Worm (Caenorhabditis elegans) whole organism, mixed stage, embryonic: ENCODE data around the gene npp-26.
A peak's percentile ranks its signal among the peaks of the same experiment; 100 is the strongest.
"Not testable (repeated sequence)": the region's sequence is repeated elsewhere in the genome, so short reads cannot be mapped to it uniquely, and the experiment has no call there.

Experiments used
- bed-3 ChIP-seq: fragments of 200-800 bp; sonication (Bioruptor generic); optimal IDR thresholded peaks from 3 replicates; lab custom pipeline; 2018; ENCODE audit warnings: mild to moderate bottlenecking, missing genetic modification characterization, moderate library complexity, missing compliant biosample characterization
- blmp-1 ChIP-seq: fragments of 150-350 bp; optimal IDR thresholded peaks from 2 replicates; lab custom pipeline; 2014; ENCODE audit warnings: missing biosample characterization, missing genetic modification characterization
- ceh-39 ChIP-seq: fragments of 150-350 bp; optimal IDR thresholded peaks from 2 replicates; lab custom pipeline; 2014; ENCODE audit warnings: missing biosample characterization, missing genetic modification characterization
- ceh-43 ChIP-seq: fragments of 200-800 bp; sonication (Bioruptor generic); optimal IDR thresholded peaks from 2 replicates; lab custom pipeline; 2018; ENCODE audit warnings: mild to moderate bottlenecking, missing genetic modification characterization, moderate library complexity, missing compliant biosample characterization
- ceh-83 ChIP-seq: fragments of 200-800 bp; sonication (Bioruptor generic); optimal IDR thresholded peaks from 2 replicates; lab custom pipeline; 2018; ENCODE audit warnings: mild to moderate bottlenecking, missing genetic modification characterization, missing compliant biosample characterization
- ces-1 ChIP-seq: fragments of 150-350 bp; optimal IDR thresholded peaks from 2 replicates; lab custom pipeline; 2014; ENCODE audit warnings: missing biosample characterization, missing genetic modification reagents, missing genetic modification characterization
- cnd-1 ChIP-seq: fragments of 200-800 bp; sonication (Bioruptor generic); optimal IDR thresholded peaks from 2 replicates; lab custom pipeline; 2018; ENCODE audit warnings: mild to moderate bottlenecking, missing genetic modification characterization, missing compliant biosample characterization
- drap-1 ChIP-seq: fragments of 200-800 bp; sonication (Bioruptor generic); optimal IDR thresholded peaks from 3 replicates; lab custom pipeline; 2018; ENCODE audit warnings: mild to moderate bottlenecking, missing genetic modification characterization, missing compliant biosample characterization
- elt-1 ChIP-seq: sonication (generic microtip); optimal IDR thresholded peaks from 2 replicates; lab custom pipeline; 2017; ENCODE audit warnings: missing genetic modification characterization, mild to moderate bottlenecking, missing compliant biosample characterization, antibody characterized with exemption, moderate library complexity, borderline replicate concordance; ENCODE audit not compliant: insufficient read depth
- elt-3 ChIP-seq: fragments of 150-350 bp; optimal IDR thresholded peaks from 2 replicates; lab custom pipeline; 2014; ENCODE audit warnings: missing biosample characterization, missing genetic modification characterization
- flh-1 ChIP-seq: fragments of 200-800 bp; sonication (Bioruptor generic); optimal IDR thresholded peaks from 2 replicates; lab custom pipeline; 2018; ENCODE audit warnings: mild to moderate bottlenecking, missing genetic modification characterization, moderate library complexity, missing compliant biosample characterization
- ham-2 ChIP-seq: fragments of 200-800 bp; sonication (Bioruptor generic); optimal IDR thresholded peaks from 2 replicates; lab custom pipeline; 2018; ENCODE audit warnings: mild to moderate bottlenecking, missing genetic modification characterization, missing compliant biosample characterization
- hlh-1 ChIP-seq: fragments of 150-350 bp; optimal IDR thresholded peaks from 2 replicates; lab custom pipeline; 2014; ENCODE audit warnings: missing biosample characterization, missing genetic modification reagents, missing genetic modification characterization
- lin-13 ChIP-seq: fragments of 150-350 bp; optimal IDR thresholded peaks from 2 replicates; lab custom pipeline; 2014; ENCODE audit warnings: missing biosample characterization, missing genetic modification characterization
- lin-32 ChIP-seq: fragments of 200-800 bp; sonication (Bioruptor generic); optimal IDR thresholded peaks from 2 replicates; lab custom pipeline; 2018; ENCODE audit warnings: mild to moderate bottlenecking, missing genetic modification characterization, missing compliant biosample characterization
- lsy-2 ChIP-seq: fragments of 150-350 bp; optimal IDR thresholded peaks from 2 replicates; lab custom pipeline; 2014; ENCODE audit warnings: missing biosample characterization, missing genetic modification characterization
- mab-5 ChIP-seq: fragments of 150-350 bp; optimal IDR thresholded peaks from 2 replicates; lab custom pipeline; 2014; ENCODE audit warnings: missing biosample characterization, missing genetic modification characterization
- mep-1 ChIP-seq: fragments of 150-350 bp; optimal IDR thresholded peaks from 2 replicates; lab custom pipeline; 2017; ENCODE audit warnings: missing biosample characterization, missing genetic modification reagents, missing genetic modification characterization, inconsistent platforms
- nhr-12 ChIP-seq: fragments of 150-350 bp; optimal IDR thresholded peaks from 2 replicates; lab custom pipeline; 2014; ENCODE audit warnings: missing biosample characterization, missing genetic modification characterization
- nhr-2 ChIP-seq: fragments of 150-350 bp; optimal IDR thresholded peaks from 2 replicates; lab custom pipeline; 2014; ENCODE audit warnings: missing biosample characterization, missing genetic modification characterization
- nhr-237 ChIP-seq: fragments of 150-350 bp; optimal IDR thresholded peaks from 2 replicates; lab custom pipeline; 2014; ENCODE audit warnings: missing biosample characterization, missing genetic modification characterization
- nhr-28 ChIP-seq: fragments of 150-350 bp; optimal IDR thresholded peaks from 2 replicates; lab custom pipeline; 2014; ENCODE audit warnings: missing biosample characterization, missing genetic modification characterization
- nhr-76 ChIP-seq: sonication (generic microtip); optimal IDR thresholded peaks from 2 replicates; lab custom pipeline; 2017; ENCODE audit warnings: missing biosample characterization, missing genetic modification characterization
- pha-4 ChIP-seq: fragments of 150-350 bp; optimal IDR thresholded peaks from 2 replicates; lab custom pipeline; 2018; ENCODE audit warnings: missing biosample characterization, missing genetic modification reagents, missing genetic modification characterization
- sem-2 ChIP-seq: fragments of 200-800 bp; sonication (Bioruptor generic); optimal IDR thresholded peaks from 2 replicates; lab custom pipeline; 2018; ENCODE audit warnings: mild to moderate bottlenecking, missing genetic modification characterization, missing compliant biosample characterization
- snpc-4 ChIP-seq: fragments of 150-350 bp; optimal IDR thresholded peaks from 2 replicates; lab custom pipeline; 2014; ENCODE audit warnings: missing biosample characterization, missing genetic modification characterization
- sptf-1 ChIP-seq: sonication (generic microtip); optimal IDR thresholded peaks from 2 replicates; lab custom pipeline; 2017; ENCODE audit warnings: mild to moderate bottlenecking, missing genetic modification characterization, moderate library complexity, missing compliant biosample characterization
- tbx-8 ChIP-seq: fragments of 200-800 bp; sonication (Bioruptor generic); optimal IDR thresholded peaks from 2 replicates; lab custom pipeline; 2018; ENCODE audit warnings: mild to moderate bottlenecking, missing genetic modification characterization, moderate library complexity, missing compliant biosample characterization
- unc-120 ChIP-seq: sonication (generic microtip); optimal IDR thresholded peaks from 2 replicates; lab custom pipeline; 2017; ENCODE audit warnings: missing genetic modification characterization, missing compliant biosample characterization; ENCODE audit not compliant: poor library complexity, severe bottlenecking
- unc-39 ChIP-seq: fragments of 150-350 bp; optimal IDR thresholded peaks from 2 replicates; lab custom pipeline; 2014; ENCODE audit warnings: missing biosample characterization, missing genetic modification characterization
- unc-62 ChIP-seq: fragments of 150-350 bp; optimal IDR thresholded peaks from 2 replicates; lab custom pipeline; 2014; ENCODE audit warnings: missing biosample characterization, missing genetic modification reagents, missing genetic modification characterization
- ztf-11 ChIP-seq: fragments of 150-350 bp; optimal IDR thresholded peaks from 2 replicates; lab custom pipeline; 2014; ENCODE audit warnings: missing biosample characterization, missing genetic modification characterization

The npp-26 gene

ce11 chrIV:4764422-4764821 is at the start of gene npp-26:
TSS of gene npp-26 (plus strand) at chrIV:4764722.
- no peak for TF ChIP-seq unc-120 (tag; lab: Kevin White, UChicago)
- TF ChIP-seq nhr-2 (tag; lab: Kevin White, UChicago), result no peak
- no peak for TF ChIP-seq cnd-1 (tag; lab: Kevin White, UChicago)
- no peak for TF ChIP-seq mab-5 (tag; lab: Kevin White, UChicago)
- no peak for TF ChIP-seq lin-13 (tag; lab: Kevin White, UChicago)
- no peak for TF ChIP-seq elt-3 (tag; lab: Kevin White, UChicago)
- no peak for TF ChIP-seq bed-3 (GFP tag; lab: Kevin White, UChicago)
- TF ChIP-seq tbx-8 (GFP tag; lab: Kevin White, UChicago), result no peak
- TF ChIP-seq blmp-1 (tag; lab: Kevin White, UChicago), result no peak
- no peak for TF ChIP-seq elt-1 (tag; lab: Kevin White, UChicago)
- no peak for TF ChIP-seq ztf-11
- TF ChIP-seq nhr-237, result no peak
- no peak for TF ChIP-seq hlh-1
- TF ChIP-seq nhr-76, result no peak
- TF ChIP-seq ceh-43 (GFP tag; lab: Kevin White, UChicago), result no peak
- TF ChIP-seq, all 35 proteins: peak for 0

- not testable (repeated sequence) for TF ChIP-seq ceh-39 (tag; lab: Kevin White, UChicago); elt-3 (tag; lab: Kevin White, UChicago); nhr-237
These were observed 48.7 kb upstream of the npp-26 start, which contains the start of gene miro-1 for ce11 chrIV:4715785-4716184. TSS of gene miro-1 (minus strand) at chrIV:4715807.

ce11 chrIV:4720522-4720921 is 44.0 kb upstream of the npp-26 start:
- TF ChIP-seq lsy-2 (tag; lab: Kevin White, UChicago), result peak; percentile 61

DNA sequence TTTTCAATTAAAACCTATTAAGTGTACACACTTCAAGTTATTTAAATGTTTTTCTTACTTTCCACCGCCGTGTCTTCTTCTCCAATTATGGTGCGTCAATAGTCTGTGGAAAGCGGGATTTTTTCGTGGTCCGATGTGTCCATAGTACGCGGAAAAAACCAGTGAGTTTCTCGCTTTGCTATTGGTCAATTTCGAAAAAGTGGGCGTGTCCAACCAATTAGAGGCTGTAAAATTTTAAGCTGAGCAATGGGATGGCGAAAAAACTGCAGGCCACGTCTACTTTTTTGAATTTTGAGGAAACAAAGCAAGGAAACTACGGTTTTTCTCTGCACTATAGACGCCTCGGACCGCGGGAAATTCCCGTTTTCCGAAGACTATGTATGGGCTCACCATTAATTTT is 40.8 kb upstream of the npp-26 start:
- TF ChIP-seq unc-120 (tag; lab: Kevin White, UChicago) (no peak), mep-1 (tag; lab: Kevin White, UChicago) (no peak), unc-62 (GFP tag; lab: Kevin White, UChicago) (no peak), elt-1 (tag; lab: Kevin White, UChicago) (no peak), ham-2 (GFP tag; lab: Kevin White, UChicago) (no peak), sptf-1 (no peak), snpc-4 (tag; lab: Kevin White, UChicago) (no peak), mab-5 (tag; lab: Kevin White, UChicago) (no peak), tbx-8 (GFP tag; lab: Kevin White, UChicago) (no peak), lin-32 (GFP tag; lab: Kevin White, UChicago) (no peak), drap-1 (no peak), nhr-237 (no peak), bed-3 (GFP tag; lab: Kevin White, UChicago) (no peak), nhr-28 (no peak), nhr-2 (tag; lab: Kevin White, UChicago) (no peak), ces-1 (GFP tag; lab: Kevin White, UChicago) (no peak), flh-1 (no peak), unc-39 (tag; lab: Kevin White, UChicago) (no peak), sem-2 (GFP tag; lab: Kevin White, UChicago) (no peak)

- TF ChIP-seq lin-13 (tag; lab: Kevin White, UChicago) (no peak), pha-4 (no peak), lsy-2 (tag; lab: Kevin White, UChicago) (no peak), ceh-39 (tag; lab: Kevin White, UChicago) (no peak), nhr-76 (no peak), elt-3 (tag; lab: Kevin White, UChicago) (no peak), cnd-1 (tag; lab: Kevin White, UChicago) (no peak), nhr-28 (no peak), elt-1 (tag; lab: Kevin White, UChicago) (no peak), mep-1 (tag; lab: Kevin White, UChicago) (no peak), bed-3 (GFP tag; lab: Kevin White, UChicago) (no peak), tbx-8 (GFP tag; lab: Kevin White, UChicago) (no peak), nhr-12 (tag; lab: Kevin White, UChicago) (no peak), nhr-237 (no peak), nhr-2 (tag; lab: Kevin White, UChicago) (no peak), blmp-1 (tag; lab: Kevin White, UChicago) (no peak), ceh-83 (GFP tag; lab: Kevin White, UChicago) (no peak), unc-62 (GFP tag; lab: Kevin White, UChicago) (no peak), ztf-11 (no peak)
These were observed 40.0 kb upstream of the npp-26 start, which contains the start of gene K08F11.1 for ce11 chrIV:4724562-4724961. TSS of gene K08F11.1 (plus strand) at chrIV:4724862.
